Fruit fly (Drosophila melanogaster) whole organism, embryonic: ENCODE data around the gene na.

Experiments used
- Abd-B ChIP-seq: fragments of 200-800 bp; sonication (Bioruptor generic); optimal IDR thresholded peaks from 2 replicates; lab custom pipeline; 2018; ENCODE audit warnings: missing biosample characterization, mild to moderate bottlenecking, missing genetic modification characterization, moderate library complexity
- Asciz ChIP-seq: fragments of 200-800 bp; sonication (Bioruptor generic); optimal IDR thresholded peaks from 2 replicates; lab custom pipeline; 2017; ENCODE audit warnings: missing biosample characterization, mild to moderate bottlenecking, missing genetic modification characterization, missing genetic modification reagents
- C15 ChIP-seq: fragments of 200-800 bp; sonication (Bioruptor generic); IDR thresholded peaks from 3 replicates; pipeline ENCODE4 v1.3.6; 2022; ENCODE audit warnings: missing biosample characterization, missing genetic modification characterization
- CG10431 ChIP-seq: fragments of 200-800 bp; sonication (Bioruptor generic); optimal IDR thresholded peaks from 3 replicates; lab custom pipeline; 2018; ENCODE audit warnings: missing biosample characterization, mild to moderate bottlenecking, missing genetic modification characterization
- CG10462 ChIP-seq: fragments of 200-800 bp; sonication (Bioruptor generic); optimal IDR thresholded peaks from 2 replicates; lab custom pipeline; 2016; ENCODE audit warnings: missing biosample characterization, missing genetic modification characterization
- CG11093 ChIP-seq: fragments of 200-800 bp; sonication (Bioruptor generic); IDR thresholded peaks from 3 replicates; pipeline ENCODE4 v1.3.6; 2022; ENCODE audit warnings: missing biosample characterization, missing genetic modification characterization
- CG14050 ChIP-seq: fragments of 200-800 bp; sonication (Bioruptor generic); IDR thresholded peaks from 3 replicates; pipeline ENCODE4 v1.3.6; 2022; ENCODE audit warnings: missing biosample characterization, missing genetic modification characterization
- CG15073 ChIP-seq: fragments of 200-800 bp; sonication (Bioruptor generic); optimal IDR thresholded peaks from 2 replicates; lab custom pipeline; 2016; ENCODE audit warnings: missing biosample characterization, missing genetic modification characterization
- CG15479 ChIP-seq: fragments of 200-800 bp; sonication (Bioruptor generic); optimal IDR thresholded peaks from 3 replicates; lab custom pipeline; 2019; ENCODE audit warnings: missing biosample characterization, mild to moderate bottlenecking, missing genetic modification characterization, moderate library complexity
- CG16863 ChIP-seq: fragments of 200-800 bp; sonication (Bioruptor generic); optimal IDR thresholded peaks from 3 replicates; lab custom pipeline; 2016; ENCODE audit warnings: missing biosample characterization, missing genetic modification characterization
- CG17912 ChIP-seq: fragments of 200-800 bp; sonication (Bioruptor generic); optimal IDR thresholded peaks from 2 replicates; lab custom pipeline; 2018; ENCODE audit warnings: missing biosample characterization, mild to moderate bottlenecking, missing genetic modification characterization
- CG2129 ChIP-seq: fragments of 200-800 bp; sonication (Bioruptor generic); IDR thresholded peaks from 2 replicates; pipeline ENCODE4 v1.3.6; 2022; ENCODE audit warnings: missing biosample characterization, missing genetic modification characterization; ENCODE audit not compliant: partially characterized antibody
- CG30431 ChIP-seq: fragments of 200-800 bp; sonication (Bioruptor generic); optimal IDR thresholded peaks from 2 replicates; lab custom pipeline; 2017; ENCODE audit warnings: missing biosample characterization, missing genetic modification characterization
- CG33557 ChIP-seq: fragments of 200-800 bp; sonication (Bioruptor generic); optimal IDR thresholded peaks from 2 replicates; lab custom pipeline; 2019; ENCODE audit warnings: missing biosample characterization, mild to moderate bottlenecking, missing genetic modification characterization, moderate library complexity
- CG4282 ChIP-seq: fragments of 200-800 bp; sonication (Bioruptor generic); optimal IDR thresholded peaks from 2 replicates; lab custom pipeline; 2016; ENCODE audit warnings: missing biosample characterization, missing genetic modification characterization
- CG6272 ChIP-seq: fragments of 200-800 bp; sonication (Bioruptor generic); IDR thresholded peaks from 2 replicates; pipeline ENCODE4 v1.3.6; 2022; ENCODE audit warnings: missing biosample characterization, missing genetic modification characterization
- CG6654 ChIP-seq: fragments of 200-800 bp; sonication (Bioruptor generic); optimal IDR thresholded peaks from 2 replicates; lab custom pipeline; 2017; ENCODE audit warnings: missing biosample characterization, mild to moderate bottlenecking, missing genetic modification characterization
- CG8089 ChIP-seq: fragments of 200-800 bp; sonication (Bioruptor generic); optimal IDR thresholded peaks from 3 replicates; lab custom pipeline; 2016; ENCODE audit warnings: missing biosample characterization, missing genetic modification characterization
- CG9817 ChIP-seq: fragments of 200-800 bp; sonication (Bioruptor generic); optimal IDR thresholded peaks from 2 replicates; lab custom pipeline; 2018; ENCODE audit warnings: missing biosample characterization, mild to moderate bottlenecking, missing genetic modification characterization, moderate library complexity
- GATAe ChIP-seq: fragments of 200-800 bp; sonication (Bioruptor generic); conservative IDR thresholded peaks from 2 replicates; pipeline ENCODE4 v1.3.6; 2022; ENCODE audit warnings: missing biosample characterization, missing genetic modification characterization
- Gsc ChIP-seq: fragments of 200-800 bp; sonication (Bioruptor generic); IDR thresholded peaks from 2 replicates; pipeline ENCODE4 v1.3.6; 2022; ENCODE audit warnings: missing biosample characterization, missing genetic modification characterization
- Hmx ChIP-seq: fragments of 200-800 bp; sonication (Bioruptor generic); optimal IDR thresholded peaks from 2 replicates; lab custom pipeline; 2016; ENCODE audit warnings: missing biosample characterization, missing genetic modification characterization
- Hr78 ChIP-seq, 2 experiments: fragments of 200-800 bp in 1 of 2; fragments of >200 bp in 1 of 2; sonication (Bioruptor generic) in 1 of 2; optimal IDR thresholded peaks; 2 replicates each; lab custom pipeline; 2017 to 2019; ENCODE audit warnings: missing biosample characterization in 2 of 2, missing genetic modification characterization in 2 of 2, mild to moderate bottlenecking in 1 of 2, moderate library complexity in 1 of 2
- Taf1 ChIP-seq: fragments of 200-800 bp; sonication (Bioruptor generic); IDR thresholded peaks from 2 replicates; pipeline ENCODE4 v1.3.6; 2022; ENCODE audit warnings: missing biosample characterization, missing genetic modification characterization
- abd-A ChIP-seq: fragments of 200-800 bp; sonication (Bioruptor generic); optimal IDR thresholded peaks from 3 replicates; lab custom pipeline; 2019; ENCODE audit warnings: missing biosample characterization, mild to moderate bottlenecking, missing genetic modification characterization, moderate library complexity
- amos ChIP-seq: fragments of 200-800 bp; sonication (Bioruptor generic); IDR thresholded peaks from 2 replicates; pipeline ENCODE4 v1.3.6; 2022; ENCODE audit warnings: missing biosample characterization, missing genetic modification characterization; ENCODE audit not compliant: partially characterized antibody
- ase ChIP-seq: fragments of 200-800 bp; sonication (Bioruptor generic); IDR thresholded peaks from 3 replicates; pipeline ENCODE4 v1.3.6; 2022; ENCODE audit warnings: missing biosample characterization, missing genetic modification characterization
- bbx ChIP-seq: fragments of 200-800 bp; sonication (Bioruptor generic); IDR thresholded peaks from 2 replicates; pipeline ENCODE4 v1.3.6; 2022; ENCODE audit warnings: missing biosample characterization, missing genetic modification characterization; ENCODE audit not compliant: partially characterized antibody
- crol ChIP-seq: fragments of 200-800 bp; sonication (Bioruptor generic); IDR thresholded peaks from 2 replicates; pipeline ENCODE4 v1.3.6; 2022; ENCODE audit warnings: missing biosample characterization, missing genetic modification characterization
- dati ChIP-seq: fragments of 200-800 bp; sonication (Bioruptor generic); IDR thresholded peaks from 2 replicates; pipeline ENCODE4 v1.3.6; 2022; ENCODE audit warnings: missing biosample characterization, missing genetic modification characterization
- dmrt11E ChIP-seq: fragments of 200-800 bp; sonication (Bioruptor generic); optimal IDR thresholded peaks from 3 replicates; lab custom pipeline; 2018; ENCODE audit warnings: missing biosample characterization, mild to moderate bottlenecking, missing genetic modification characterization, moderate library complexity
- fd64A ChIP-seq: fragments of 200-800 bp; sonication (Bioruptor generic); optimal IDR thresholded peaks from 3 replicates; lab custom pipeline; 2018; ENCODE audit warnings: missing biosample characterization, mild to moderate bottlenecking, missing genetic modification characterization
- fd96Cb ChIP-seq: fragments of 200-800 bp; sonication (Bioruptor generic); optimal IDR thresholded peaks from 2 replicates; lab custom pipeline; 2018; ENCODE audit warnings: missing biosample characterization, mild to moderate bottlenecking, missing genetic modification characterization, moderate library complexity
- gcm ChIP-seq: fragments of 200-800 bp; sonication (Bioruptor generic); optimal IDR thresholded peaks from 2 replicates; lab custom pipeline; 2019; ENCODE audit warnings: missing biosample characterization, mild to moderate bottlenecking, missing genetic modification characterization, moderate library complexity
- gfzf ChIP-seq: fragments of 200-800 bp; sonication (Bioruptor generic); optimal IDR thresholded peaks from 2 replicates; lab custom pipeline; 2016; ENCODE audit warnings: missing biosample characterization, mild to moderate bottlenecking, missing genetic modification characterization, moderate library complexity
- nmo ChIP-seq: fragments of 200-800 bp; sonication (Bioruptor generic); optimal IDR thresholded peaks from 2 replicates; lab custom pipeline; 2018; ENCODE audit warnings: missing biosample characterization, mild to moderate bottlenecking, missing genetic modification characterization, moderate library complexity
- otp ChIP-seq: fragments of 200-800 bp; sonication (Bioruptor generic); IDR thresholded peaks from 3 replicates; pipeline ENCODE4, ENCODE4 v1.3.6; 2022; ENCODE audit warnings: missing biosample characterization, missing genetic modification characterization
- pnt ChIP-seq: fragments of 200-800 bp; sonication (Bioruptor generic); optimal IDR thresholded peaks from 3 replicates; lab custom pipeline; 2016; ENCODE audit warnings: missing biosample characterization, missing genetic modification characterization
- pzg ChIP-seq: fragments of 200-800 bp; sonication (Bioruptor generic); optimal IDR thresholded peaks from 3 replicates; lab custom pipeline; 2018; ENCODE audit warnings: missing biosample characterization, mild to moderate bottlenecking, missing genetic modification characterization, moderate library complexity
- repo ChIP-seq: fragments of 200-800 bp; sonication (Bioruptor generic); optimal IDR thresholded peaks from 2 replicates; lab custom pipeline; 2016; ENCODE audit warnings: missing biosample characterization, missing genetic modification characterization
- run ChIP-seq: fragments of 200-800 bp; sonication (Bioruptor generic); optimal IDR thresholded peaks from 3 replicates; lab custom pipeline; 2018; ENCODE audit warnings: missing biosample characterization, mild to moderate bottlenecking, missing genetic modification characterization
- sima ChIP-seq: fragments of 200-800 bp; sonication (Bioruptor generic); optimal IDR thresholded peaks from 2 replicates; lab custom pipeline; 2016; ENCODE audit warnings: missing biosample characterization, missing genetic modification characterization
- sna ChIP-seq: fragments of 200-800 bp; sonication (Bioruptor generic); IDR thresholded peaks from 2 replicates; pipeline ENCODE4 v1.3.6; 2022; ENCODE audit warnings: missing biosample characterization, missing genetic modification characterization; ENCODE audit not compliant: partially characterized antibody
- sr ChIP-seq: fragments of 200-800 bp; sonication (Bioruptor generic); IDR thresholded peaks from 3 replicates; pipeline ENCODE4 v1.3.6; 2022; ENCODE audit warnings: missing biosample characterization, missing genetic modification characterization
- trem ChIP-seq: fragments of 200-800 bp; optimal IDR thresholded peaks from 3 replicates; lab custom pipeline; 2019; ENCODE audit warnings: missing biosample characterization, mild to moderate bottlenecking, missing genetic modification characterization, moderate library complexity
- unc-4 ChIP-seq: fragments of 200-800 bp; sonication (Bioruptor generic); IDR thresholded peaks from 2 replicates; pipeline ENCODE4 v1.3.6; 2022; ENCODE audit warnings: missing biosample characterization, missing genetic modification characterization; ENCODE audit not compliant: partially characterized antibody
- usp ChIP-seq: fragments of >200 bp; optimal IDR thresholded peaks from 2 replicates; lab custom pipeline; 2017; ENCODE audit warnings: missing biosample characterization, missing genetic modification characterization
- vvl ChIP-seq: fragments of 200-800 bp; sonication (Bioruptor generic); IDR thresholded peaks from 2 replicates; pipeline ENCODE4 v1.3.6; 2022; ENCODE audit warnings: missing biosample characterization, missing genetic modification characterization
- zfh1 ChIP-seq: fragments of 200-800 bp; sonication (Bioruptor generic); IDR thresholded peaks from 3 replicates; pipeline ENCODE4 v1.3.6; 2022; ENCODE audit warnings: missing biosample characterization, missing genetic modification characterization

Gene na

dm6 chrX:14247035-14247786, 19.0 kb upstream of the na start, which contains the start of gene mud (continued):
- TF ChIP-seq trem (tag; lab: Kevin White, UChicago) (peak; percentile 66), CG14050 (GFP tag; lab: Robert Waterston, UW) (no peak), CG10431 (GFP tag; lab: Kevin White, UChicago) (no peak), CG33557 (GFP tag; lab: Kevin White, UChicago) (peak; percentile 23), Hr78 (GFP tag; optimal IDR thresholded peaks at IDR 0.05; lab: Kevin White, UChicago) (no peak), CG15479 (GFP tag; lab: Kevin White, UChicago) (no peak), CG10462 (GFP tag; lab: Kevin White, UChicago) (no peak), run (no peak), Hmx (GFP tag; lab: Kevin White, UChicago) (no peak), fd96Cb (tag; lab: Kevin White, UChicago) (no peak), dmrt11E (tag; lab: Kevin White, UChicago) (peak; percentile 43), fd64A (no peak), CG4282 (GFP tag; lab: Kevin White, UChicago) (no peak), CG15073 (GFP tag; lab: Kevin White, UChicago) (no peak), gcm (GFP tag; lab: Kevin White, UChicago) (no peak), nmo (GFP tag; lab: Kevin White, UChicago) (peak; percentile 70), pzg (peak; percentile 61), sima (GFP tag; lab: Kevin White, UChicago) (no peak), CG11093 (GFP tag; lab: Robert Waterston, UW) (no peak), Gsc (GFP tag; lab: Robert Waterston, UW) (no peak), gfzf (GFP tag; lab: Kevin White, UChicago) (peak; percentile 28), CG6654 (GFP tag; lab: Kevin White, UChicago) (peak; percentile 5), vvl (no peak), CG9817 (tag; lab: Kevin White, UChicago) (peak; percentile 4), CG2129 (GFP tag; lab: Robert Waterston, UW) (peak; percentile 39; the same call in 1 of the 2 replicates), Taf1 (no peak), CG6272 (GFP tag; lab: Robert Waterston, UW) (no peak), otp (GFP tag; lab: Robert Waterston, UW) (0 out of 3 replicates have a peak, but pooled peaks have one; percentile 7), amos (GFP tag; lab: Robert Waterston, UW) (peak; percentile 77), unc-4 (GFP tag; lab: Robert Waterston, UW) (peak; percentile 54), abd-A (no peak), Abd-B (GFP tag; lab: Kevin White, UChicago) (no peak), GATAe (GFP tag; lab: Robert Waterston, UW) (no peak), usp (GFP tag; lab: Kevin White, UChicago) (no peak), repo (no peak), crol (GFP tag; lab: Robert Waterston, UW) (no peak), CG16863 (no peak), C15 (GFP tag; lab: Robert Waterston, UW) (no peak), Asciz (GFP tag; lab: Kevin White, UChicago) (no peak), sna (GFP tag; lab: Robert Waterston, UW) (peak; percentile 52; the same call in 1 of the 2 replicates), sr (GFP tag; lab: Robert Waterston, UW) (no peak), pnt (GFP tag; lab: Kevin White, UChicago) (no peak), dati (GFP tag; lab: Robert Waterston, UW) (no peak), CG8089 (GFP tag; lab: Kevin White, UChicago) (no peak), CG30431 (peak; percentile 28), zfh1 (GFP tag; lab: Robert Waterston, UW) (0 out of 3 replicates have a peak, but pooled peaks have one; percentile 9), bbx (peak; percentile 77), CG17912 (GFP tag; lab: Kevin White, UChicago) (no peak), ase (GFP tag; lab: Robert Waterston, UW) (peak; percentile 47; the same call in 1 of the 3 replicates)
